Fruit fly (Drosophila melanogaster): ENCODE results near the gene Cog8.

Cog8 gene

DNA sequence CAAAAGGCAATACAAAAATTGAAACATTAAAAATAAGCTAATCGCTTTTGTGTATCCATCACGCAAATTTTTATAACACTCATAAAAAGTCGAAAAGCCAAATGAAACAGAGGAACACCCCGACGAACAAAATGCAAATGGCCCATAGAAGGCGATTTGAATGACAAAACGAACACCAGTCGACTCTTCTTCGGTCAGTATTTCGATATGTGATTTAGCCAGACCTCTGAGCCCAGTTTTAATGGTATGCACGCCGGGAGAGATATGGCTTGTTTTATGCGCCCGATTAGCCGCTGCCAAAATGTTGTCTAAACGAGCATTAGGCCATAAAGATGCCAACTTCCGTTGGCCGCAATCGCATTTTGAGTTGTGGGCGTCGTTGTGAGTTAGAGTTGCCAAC lies 30.7 kb downstream of the Cog8 start (continued):
- TF ChIP-seq twi (tag; optimal IDR thresholded peaks at IDR 0.05) (no peak), CG13424 (tag; optimal IDR thresholded peaks at IDR 0.05) (no peak), CG4820 (GFP tag; optimal IDR thresholded peaks at IDR 0.05) (no peak), CG12391 (tag; optimal IDR thresholded peaks at IDR 0.05) (no peak), wek (GFP tag; optimal IDR thresholded peaks at IDR 0.05) (no peak), tup (GFP tag; optimal IDR thresholded peaks at IDR 0.05) (no peak), jigr1 (GFP tag; IDR thresholded peaks at IDR 0.05) (no peak), CG30431 (GFP tag; optimal IDR thresholded peaks at IDR 0.05) (no peak), CG12769 (tag; optimal IDR thresholded peaks at IDR 0.05) (peak; percentile 53), grau (tag; optimal IDR thresholded peaks at IDR 0.05) (no peak), NC2β (GFP tag; optimal IDR thresholded peaks at IDR 0.05) (no peak)

dm6 chr2L:11456667-11457222 lies 42.0 kb downstream of the Cog8 start:
- no peak for TF ChIP-seq tap (tag; optimal IDR thresholded peaks at IDR 0.05)
- TF ChIP-seq Deaf1 (tag; optimal IDR thresholded peaks at IDR 0.05), result peak; percentile 18
- TF ChIP-seq z (GFP tag; IDR thresholded peaks at IDR 0.05), result no peak
- peak; percentile 94 for TF ChIP-seq Hey (tag; optimal IDR thresholded peaks at IDR 0.05)
- TF ChIP-seq CG7372 (GFP tag; IDR thresholded peaks at IDR 0.05), result no peak
- TF ChIP-seq MBD-R2 (GFP tag; IDR thresholded peaks at IDR 0.05), result 0 out of 2 replicates have a peak, but pooled peaks have one; percentile 15
- TF ChIP-seq lmd (GFP tag; IDR thresholded peaks at IDR 0.05), result no peak
- TF ChIP-seq mirr (GFP tag; optimal IDR thresholded peaks at IDR 0.05), result peak; percentile 28
- TF ChIP-seq aop (GFP tag; IDR thresholded peaks at IDR 0.05), result no peak
- no peak for TF ChIP-seq Spps (tag; optimal IDR thresholded peaks at IDR 0.05)
- TF ChIP-seq sens-2 (GFP tag; IDR thresholded peaks at IDR 0.05), result no peak
- no peak for TF ChIP-seq run (tag; optimal IDR thresholded peaks at IDR 0.05)
- no peak for TF ChIP-seq CG8388 (GFP tag; optimal IDR thresholded peaks at IDR 0.05)
- TF ChIP-seq gsb-n (tag; optimal IDR thresholded peaks at IDR 0.05), result peak; percentile 40
- TF ChIP-seq CG1792 (GFP tag; optimal IDR thresholded peaks at IDR 0.05), result no peak
- no peak for TF ChIP-seq croc (GFP tag; conservative IDR thresholded peaks at IDR 0.05)
- no peak for TF ChIP-seq org-1 (GFP tag; optimal IDR thresholded peaks at IDR 0.05)
- no peak for TF ChIP-seq repo (GFP tag; optimal IDR thresholded peaks at IDR 0.05)
- TF ChIP-seq MESR4 (GFP tag; optimal IDR thresholded peaks at IDR 0.05), result no peak
- TF ChIP-seq CG31224 (GFP tag; IDR thresholded peaks at IDR 0.05), result no peak
- TF ChIP-seq ac (GFP tag; optimal IDR thresholded peaks at IDR 0.05), result peak; percentile 10
- no peak for TF ChIP-seq YL-1 (GFP tag; optimal IDR thresholded peaks at IDR 0.05)
- TF ChIP-seq CG17912 (GFP tag; optimal IDR thresholded peaks at IDR 0.05), result no peak
- TF ChIP-seq pros (GFP tag; optimal IDR thresholded peaks at IDR 0.05), result peak; percentile 60
- peak; percentile 60 for TF ChIP-seq abd-A (tag; optimal IDR thresholded peaks at IDR 0.05)
- TF ChIP-seq sens (GFP tag), result peak; percentile 62
- TF ChIP-seq tgo (GFP tag; IDR thresholded peaks at IDR 0.05), result no peak
- no peak for TF ChIP-seq Chrac-16 (GFP tag; optimal IDR thresholded peaks at IDR 0.05)
- peak; percentile 58 for TF ChIP-seq oc (tag; optimal IDR thresholded peaks at IDR 0.05)
- TF ChIP-seq nerfin-1 (tag; optimal IDR thresholded peaks at IDR 0.05), result peak; percentile 43
- TF ChIP-seq hkb (optimal IDR thresholded peaks at IDR 0.05), result no peak
- 0 out of 2 replicates have a peak, but pooled peaks have one; percentile 8 for TF ChIP-seq hkb (GFP tag; IDR thresholded peaks at IDR 0.05)
- peak; percentile 19 for TF ChIP-seq Nf-YB (GFP tag; optimal IDR thresholded peaks at IDR 0.05)
- no peak for TF ChIP-seq CG4360 (GFP tag; IDR thresholded peaks at IDR 0.05)
- no peak for TF ChIP-seq CG16779 (GFP tag; IDR thresholded peaks at IDR 0.05)
